Fruit fly (Drosophila melanogaster): Measurements from ENCODE around the gene Dab.

Gene Dab

DNA sequence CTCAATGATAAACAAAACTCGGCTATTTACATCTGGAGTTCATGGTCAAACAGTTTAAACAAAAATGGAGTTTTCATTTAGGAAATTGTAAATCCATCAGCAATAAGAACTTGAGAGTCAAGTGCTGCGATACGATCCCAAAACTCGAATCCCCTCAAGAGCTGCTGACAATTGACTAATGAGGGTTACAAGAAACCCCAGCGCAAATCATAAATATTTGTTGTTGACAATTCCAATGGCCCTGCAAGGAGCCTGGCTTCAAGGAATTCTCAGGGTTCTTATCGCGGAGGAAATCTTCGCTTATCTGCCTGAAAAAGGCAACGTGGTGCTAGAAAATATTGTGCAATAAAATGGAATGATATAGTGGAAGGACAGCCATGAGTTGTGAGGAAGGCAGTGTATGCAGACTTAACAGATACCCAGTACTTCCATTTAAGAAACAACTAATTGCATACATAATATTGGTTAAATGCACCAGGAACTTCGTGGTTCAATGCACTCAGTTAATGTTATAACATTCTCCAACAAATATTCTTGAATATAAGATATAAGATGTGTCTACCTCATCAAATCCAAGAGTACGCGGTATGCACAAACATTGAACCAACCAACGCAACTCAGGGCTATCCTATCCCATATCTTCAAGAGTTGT, 56.2 kb downstream of the Dab start (continued):
- TF ChIP-seq vri (GFP tag; optimal IDR thresholded peaks at IDR 0.05) = no peak
- TF ChIP-seq CG8632 (GFP tag; optimal IDR thresholded peaks at IDR 0.05) = no peak
- TF ChIP-seq Eip78C (GFP tag) = peak; percentile 68
- no peak for TF ChIP-seq Smox (GFP tag; optimal IDR thresholded peaks at IDR 0.05)
- TF ChIP-seq CG8319 (GFP tag; optimal IDR thresholded peaks at IDR 0.05) = no peak
- no peak for TF ChIP-seq ss (GFP tag; optimal IDR thresholded peaks at IDR 0.05)
- no peak for TF ChIP-seq CG7368 (GFP tag; optimal IDR thresholded peaks at IDR 0.05)
- no peak for TF ChIP-seq svp (GFP tag)
- no peak for TF ChIP-seq dac (GFP tag; optimal IDR thresholded peaks at IDR 0.05)
- no peak for TF ChIP-seq CG1621 (tag; optimal IDR thresholded peaks at IDR 0.05)
- peak; percentile 4 for TF ChIP-seq CG3919 (GFP tag; optimal IDR thresholded peaks at IDR 0.05)
- TF ChIP-seq dsx (GFP tag; optimal IDR thresholded peaks at IDR 0.05; ENCODE audit: poor library complexity, severe bottlenecking) = no peak
- no peak for TF ChIP-seq CG6808 (GFP tag; optimal IDR thresholded peaks at IDR 0.05)
- no peak for TF ChIP-seq Eip75B (GFP tag; optimal IDR thresholded peaks at IDR 0.05)

DNA sequence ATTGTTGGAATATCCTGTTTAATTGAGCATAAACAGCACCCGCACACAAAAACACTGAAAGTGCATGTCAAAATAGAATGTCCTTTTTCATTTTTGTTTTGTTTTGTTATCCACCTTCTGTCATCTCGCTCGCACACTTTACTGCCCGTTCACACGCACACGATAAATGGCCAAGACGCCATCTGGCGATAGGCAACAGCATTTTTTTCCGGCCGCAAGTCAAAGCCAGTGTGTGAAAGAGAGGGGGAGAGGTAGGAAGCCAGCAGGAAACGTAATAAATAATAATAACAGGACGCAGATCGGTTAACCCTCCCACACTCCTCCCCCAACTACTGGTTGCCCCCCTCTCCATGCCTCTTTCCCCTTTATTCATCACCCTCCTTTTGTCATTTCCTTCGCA, 57.9 kb downstream of the Dab start:
- TF ChIP-seq eg (GFP tag; IDR thresholded peaks at IDR 0.05) = peak; percentile 36; the same call in 1 of the 3 replicates
- TF ChIP-seq Hr38 (GFP tag; optimal IDR thresholded peaks at IDR 0.05) = no peak
- TF ChIP-seq CG6163 (GFP tag; IDR thresholded peaks at IDR 0.05) = peak; percentile 58; the same call in 2 of the 3 replicates
- peak; percentile 48 for TF ChIP-seq CG9139 (GFP tag; optimal IDR thresholded peaks at IDR 0.05)
- TF ChIP-seq CG6276 (GFP tag; optimal IDR thresholded peaks at IDR 0.05) = peak; percentile 2
- peak; percentile 19 for TF ChIP-seq dsx (GFP tag; optimal IDR thresholded peaks at IDR 0.05; ENCODE audit: poor library complexity, severe bottlenecking)
- no peak for TF ChIP-seq CG31627 (GFP tag; optimal IDR thresholded peaks at IDR 0.05)
- TF ChIP-seq CG11902 (GFP tag; optimal IDR thresholded peaks at IDR 0.05) = no peak
- TF ChIP-seq lz (GFP tag; optimal IDR thresholded peaks at IDR 0.05) = no peak
- TF ChIP-seq CG15336 (GFP tag; IDR thresholded peaks at IDR 0.05) = 0 out of 2 replicates have a peak, but pooled peaks have one; percentile 7
- TF ChIP-seq CG6854 (GFP tag; optimal IDR thresholded peaks at IDR 0.05) = peak; percentile 23
- no peak for TF ChIP-seq dac (GFP tag; optimal IDR thresholded peaks at IDR 0.05)
- no peak for TF ChIP-seq Ets21C (GFP tag; optimal IDR thresholded peaks at IDR 0.05)
- TF ChIP-seq CG3919 (GFP tag; optimal IDR thresholded peaks at IDR 0.05) = peak; percentile 54
- peak; percentile 2 for TF ChIP-seq CG10669 (GFP tag; optimal IDR thresholded peaks at IDR 0.05)
- peak; percentile 60 for TF ChIP-seq CG6808 (GFP tag; optimal IDR thresholded peaks at IDR 0.05)
- TF ChIP-seq CG6792 (GFP tag; optimal IDR thresholded peaks at IDR 0.05) = peak; percentile 4
- peak in 1 of 2 experiments; percentile 46 for TF ChIP-seq salr (GFP tag; optimal IDR thresholded peaks at IDR 0.05)
- TF ChIP-seq CG7368 (GFP tag; optimal IDR thresholded peaks at IDR 0.05) = peak; percentile 16
- peak; percentile 74 to 88 for TF ChIP-seq ss (GFP tag; optimal IDR thresholded peaks at IDR 0.05)
- peak; percentile 32 for TF ChIP-seq Met (GFP tag; optimal IDR thresholded peaks at IDR 0.05)
- peak; percentile 58 for TF ChIP-seq CG1621 (tag; optimal IDR thresholded peaks at IDR 0.05)
- peak; percentile 64 for TF ChIP-seq Eip78C (GFP tag)
- peak; percentile 11 for TF ChIP-seq Sox102F (GFP tag; optimal IDR thresholded peaks at IDR 0.05)
- no peak for TF ChIP-seq topi (GFP tag; optimal IDR thresholded peaks at IDR 0.05)

DNA sequence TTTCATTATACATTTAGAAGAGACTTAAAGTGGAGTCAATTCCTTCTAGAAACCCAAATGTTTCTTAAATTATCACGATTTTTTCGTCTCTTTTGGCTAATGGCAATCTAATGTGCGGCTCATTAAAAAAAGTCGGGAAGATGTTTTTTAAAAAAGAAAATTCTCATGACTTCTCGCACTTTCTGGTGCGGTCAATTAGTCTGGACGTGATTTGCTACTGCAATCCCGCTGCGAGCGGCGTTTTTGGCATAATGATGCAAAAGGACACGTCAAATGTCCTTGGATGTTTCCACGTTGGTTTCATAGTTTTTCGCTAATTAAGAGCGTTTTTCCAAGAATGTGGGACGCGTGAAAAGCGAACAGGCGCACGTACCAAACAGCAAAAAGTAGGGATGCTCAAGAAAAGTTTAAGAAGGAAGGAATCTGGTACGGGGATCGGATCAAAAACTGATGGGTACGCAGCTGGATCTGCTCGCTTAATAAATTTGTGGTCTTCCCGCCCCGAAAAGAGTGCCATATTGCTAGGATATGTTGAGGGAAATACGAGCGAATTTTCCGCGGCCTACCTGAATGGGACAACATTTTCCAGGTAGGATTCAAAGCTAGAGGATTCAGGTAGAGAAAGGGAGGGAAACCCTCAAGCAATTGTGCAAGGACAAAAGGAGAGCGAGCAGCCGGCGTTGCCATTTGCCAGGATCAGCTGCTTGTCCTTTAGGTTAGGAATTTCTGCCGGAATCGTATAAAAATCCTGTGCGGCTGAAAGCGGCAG, 61.0 kb downstream of the Dab start:
- TF ChIP-seq eg (GFP tag; IDR thresholded peaks at IDR 0.05) = no peak
- no peak for TF ChIP-seq CG4318 (GFP tag; optimal IDR thresholded peaks at IDR 0.05)
- TF ChIP-seq Eip75B (GFP tag; optimal IDR thresholded peaks at IDR 0.05) = no peak
- TF ChIP-seq CG16779 (tag; optimal IDR thresholded peaks at IDR 0.05) = no peak
- TF ChIP-seq dsx (GFP tag; optimal IDR thresholded peaks at IDR 0.05; ENCODE audit: poor library complexity, severe bottlenecking) = no peak
- no peak for TF ChIP-seq net (GFP tag; optimal IDR thresholded peaks at IDR 0.05)
- TF ChIP-seq CG3919 (GFP tag; optimal IDR thresholded peaks at IDR 0.05) = no peak
- no peak for TF ChIP-seq CG15336 (GFP tag; IDR thresholded peaks at IDR 0.05)
- TF ChIP-seq Smox (GFP tag; optimal IDR thresholded peaks at IDR 0.05) = no peak
- no peak for TF ChIP-seq esn (GFP tag; optimal IDR thresholded peaks at IDR 0.05)
- no peak for TF ChIP-seq achi (GFP tag; optimal IDR thresholded peaks at IDR 0.05)
- TF ChIP-seq vri (GFP tag; optimal IDR thresholded peaks at IDR 0.05) = no peak
- TF ChIP-seq Eip93F (GFP tag; optimal IDR thresholded peaks at IDR 0.05) = no peak
- no peak for TF ChIP-seq CG6163 (GFP tag; IDR thresholded peaks at IDR 0.05)
- TF ChIP-seq CG6854 (GFP tag; optimal IDR thresholded peaks at IDR 0.05) = no peak
- no peak for TF ChIP-seq CG9139 (GFP tag; optimal IDR thresholded peaks at IDR 0.05)
- TF ChIP-seq Hr4 (GFP tag; optimal IDR thresholded peaks at IDR 0.05) = no peak
- TF ChIP-seq CG32006 (GFP tag; optimal IDR thresholded peaks at IDR 0.05) = no peak
- no peak for TF ChIP-seq fkh (GFP tag; optimal IDR thresholded peaks at IDR 0.05)
- TF ChIP-seq Met (GFP tag; optimal IDR thresholded peaks at IDR 0.05) = no peak
